Fruit fly (Drosophila melanogaster) S2 (cell line): ENCODE results near the gene CycT.

Source experiments
- CG8478 ChIP-seq: fragments of >200 bp; optimal IDR thresholded peaks from 2 replicates; lab custom pipeline; 2018
- CTCF ChIP-seq, 2 experiments: fragments of >200 bp; optimal IDR thresholded peaks; 2 replicates each; lab custom pipeline; 2018

Gene CycT

DNA sequence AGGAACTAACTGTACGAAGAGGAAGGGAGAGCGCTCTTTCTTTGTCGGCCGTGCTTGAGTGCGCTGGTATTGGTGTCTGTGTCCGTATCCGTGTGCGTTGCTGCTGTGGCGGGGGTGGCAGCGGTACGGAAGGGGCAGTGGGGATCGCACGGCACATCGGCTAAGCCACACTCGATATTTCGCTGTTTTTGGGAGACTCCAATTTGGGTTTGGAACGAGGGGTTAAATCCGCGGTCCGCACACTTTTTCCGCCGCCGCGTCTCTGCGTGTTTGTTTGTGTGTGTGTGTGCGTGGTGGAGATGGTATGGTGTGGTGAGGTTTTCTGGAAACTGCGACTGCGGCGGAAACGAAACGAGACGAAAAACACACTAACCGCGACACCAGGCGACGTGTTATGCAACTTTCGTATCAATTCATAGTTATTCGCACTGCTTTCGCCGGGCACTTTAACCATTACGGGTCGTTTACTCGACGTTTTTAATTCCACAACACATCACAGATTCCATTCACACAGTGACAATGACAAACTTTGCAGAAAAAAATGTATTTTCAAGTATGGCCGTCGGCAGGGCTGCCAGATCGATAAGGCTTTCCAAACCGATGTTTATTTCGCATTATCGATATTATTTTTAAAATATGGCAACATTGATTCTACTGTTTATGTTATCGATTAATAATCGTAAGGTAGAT, at the start of gene CycT:
Gene CycT (minus strand): TSS at position 574 of the 690 bp plus-strand sequence.
- TF ChIP-seq CG8478 (lab: Kevin White, UChicago) (no peak), CTCF (optimal IDR thresholded peaks at IDR 0.05; lab: Kevin White, UChicago) (no peak)

DNA sequence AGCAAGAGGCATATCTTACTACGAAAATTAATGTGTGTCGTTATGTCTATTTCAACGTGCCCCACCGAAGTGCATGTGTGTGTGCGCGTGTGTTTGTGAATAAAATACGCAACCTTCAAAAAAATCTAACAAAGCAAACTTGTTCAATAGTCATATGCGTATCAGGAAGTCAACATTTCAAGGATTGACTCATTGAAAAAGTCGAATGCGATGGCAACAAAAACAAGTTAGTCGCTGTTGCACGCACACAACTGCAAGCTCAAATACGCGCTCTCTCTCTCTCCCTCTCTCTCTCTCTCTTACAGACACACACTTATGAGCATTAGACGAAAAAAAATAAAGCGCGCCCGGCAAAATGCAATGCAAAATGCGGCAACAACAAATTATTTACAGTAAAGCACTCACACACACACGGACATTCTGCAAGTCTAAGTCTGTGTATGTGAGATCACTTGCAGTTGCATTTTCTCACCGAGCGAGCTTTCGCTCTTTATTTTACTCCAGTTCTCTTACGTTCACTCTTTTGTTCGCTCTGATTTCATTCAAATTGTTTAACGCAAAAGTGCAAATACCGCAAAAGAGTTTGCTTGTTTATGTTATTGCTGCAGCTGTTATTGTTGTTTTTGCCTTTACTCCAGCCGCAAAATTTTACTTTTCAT, 49.2 kb upstream of the CycT start:
- TF ChIP-seq CG8478 (lab: Kevin White, UChicago) (no peak), CTCF (optimal IDR thresholded peaks at IDR 0.05; lab: Kevin White, UChicago) (no peak)

DNA sequence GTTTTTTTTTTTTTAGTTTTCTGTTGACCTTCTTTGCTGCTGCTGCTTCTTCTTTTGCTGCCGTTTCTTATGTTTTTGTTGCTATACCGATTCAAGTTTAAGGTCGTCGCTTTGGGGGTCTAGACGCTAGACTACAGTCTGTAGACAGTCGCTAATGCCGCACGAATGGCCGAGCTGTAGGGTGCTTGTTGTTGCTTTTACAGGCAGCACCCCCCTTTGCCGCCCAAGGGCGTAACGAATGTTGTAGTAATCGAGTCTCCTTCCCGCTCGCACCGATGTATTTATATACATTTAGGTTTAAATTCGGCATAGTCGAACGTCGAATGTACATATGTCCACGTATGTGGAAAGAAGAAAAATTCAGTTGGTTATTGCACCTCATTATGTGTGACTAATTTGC, 47.3 kb upstream of the CycT start:
- no peak for TF ChIP-seq CG8478 (lab: Kevin White, UChicago)
- TF ChIP-seq CTCF (optimal IDR thresholded peaks at IDR 0.05; lab: Kevin White, UChicago): no peak

DNA sequence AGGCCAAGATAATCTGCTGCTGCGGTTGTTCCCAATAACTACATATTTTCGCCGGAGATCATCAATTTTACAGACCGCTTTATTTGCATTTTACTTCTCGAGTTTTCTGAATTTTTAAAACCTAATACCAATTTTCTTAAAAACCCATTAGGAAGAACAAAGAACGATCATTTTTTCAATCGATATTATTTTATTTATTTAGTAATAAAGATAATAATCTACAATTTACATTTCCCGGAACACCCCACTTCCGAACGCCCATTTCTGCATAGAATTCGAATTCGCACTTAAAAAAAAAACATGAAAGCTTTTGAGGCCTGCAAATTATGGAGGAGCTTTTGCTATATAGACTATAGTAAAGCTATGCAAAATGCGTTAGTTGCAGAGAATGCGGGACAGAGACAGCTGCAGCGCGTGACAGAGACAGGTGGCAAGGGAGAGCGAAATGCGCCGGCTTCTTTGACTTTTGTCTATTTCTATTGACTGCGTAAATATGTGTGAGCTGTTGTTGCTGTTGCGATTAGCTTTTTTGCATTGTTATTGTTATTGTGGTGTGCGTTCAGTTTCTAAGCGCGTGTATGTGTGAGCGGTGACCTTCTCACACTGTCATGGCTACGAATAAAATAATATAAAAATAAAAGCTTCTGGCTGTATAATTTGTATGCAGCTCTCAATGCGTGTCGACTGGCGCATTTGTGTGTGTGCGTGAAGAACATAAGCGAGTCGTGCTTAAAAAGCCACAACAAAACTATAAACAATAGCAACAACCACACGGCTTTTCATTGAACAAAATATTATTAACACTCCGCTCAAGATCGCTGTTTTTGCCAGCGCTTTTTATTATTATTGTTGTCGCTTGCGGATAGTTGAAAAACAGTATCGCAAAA, 46.2 kb upstream of the CycT start:
- no peak for TF ChIP-seq CG8478 (lab: Kevin White, UChicago)
- no peak for TF ChIP-seq CTCF (optimal IDR thresholded peaks at IDR 0.05; lab: Kevin White, UChicago)

DNA sequence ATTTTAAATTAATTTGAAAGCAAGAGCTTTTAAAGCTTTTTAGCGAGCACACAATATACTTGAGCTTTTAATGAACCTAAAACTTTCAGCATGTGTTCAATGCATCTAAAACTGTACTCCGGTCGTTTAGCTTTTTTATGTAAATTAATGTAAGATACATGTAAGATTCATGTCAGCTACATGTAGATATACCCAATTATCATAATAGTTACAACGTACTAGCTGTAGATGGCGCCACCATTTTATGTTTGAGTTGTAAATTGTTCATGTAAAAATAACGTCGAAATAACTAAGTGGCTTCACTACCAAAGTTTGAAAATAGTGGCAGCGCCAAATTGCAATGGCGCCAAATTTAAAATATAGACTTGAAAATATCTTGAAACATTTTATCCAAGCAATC, 39.3 kb upstream of the CycT start:
- TF ChIP-seq CG8478 (lab: Kevin White, UChicago): no peak
- TF ChIP-seq CTCF (optimal IDR thresholded peaks at IDR 0.05; lab: Kevin White, UChicago): peak; percentile 93

DNA sequence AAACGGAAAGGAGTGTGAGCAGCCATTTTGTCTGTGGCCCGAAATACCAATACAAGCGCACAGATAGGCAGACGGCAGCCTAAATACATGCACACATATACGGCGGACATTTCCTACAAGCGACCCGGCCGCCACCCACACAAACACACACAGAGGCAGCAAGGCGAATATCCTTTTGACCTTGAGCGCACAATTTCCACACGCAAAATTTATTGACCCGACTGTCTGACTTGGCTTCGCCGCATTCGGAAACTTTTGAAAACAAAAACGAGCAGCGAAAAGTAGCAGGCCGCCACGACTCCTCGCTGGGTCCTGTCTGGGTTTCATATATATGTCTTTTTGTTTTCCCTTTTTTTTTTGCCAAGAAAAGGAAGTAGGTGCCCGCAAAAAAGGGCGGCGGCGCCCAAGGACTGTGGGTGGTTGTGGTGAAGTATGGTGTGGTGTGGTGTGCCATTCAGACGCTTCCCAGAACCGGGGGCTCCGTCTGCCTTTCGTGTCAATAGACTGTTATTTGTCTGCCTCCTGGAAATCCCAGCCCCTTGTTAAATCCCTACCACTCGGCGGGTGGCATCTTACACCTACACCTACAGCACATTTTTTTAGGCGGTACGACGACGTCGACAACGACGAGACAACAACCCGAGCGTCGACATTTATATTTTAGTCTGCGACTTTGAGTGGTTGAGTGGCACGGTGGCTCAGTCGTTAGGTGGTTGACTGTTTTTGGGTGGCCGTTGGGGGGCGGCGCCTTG, 38.4 kb upstream of the CycT start:
- TF ChIP-seq CG8478 (lab: Kevin White, UChicago): no peak
- no peak for TF ChIP-seq CTCF (optimal IDR thresholded peaks at IDR 0.05; lab: Kevin White, UChicago)

DNA sequence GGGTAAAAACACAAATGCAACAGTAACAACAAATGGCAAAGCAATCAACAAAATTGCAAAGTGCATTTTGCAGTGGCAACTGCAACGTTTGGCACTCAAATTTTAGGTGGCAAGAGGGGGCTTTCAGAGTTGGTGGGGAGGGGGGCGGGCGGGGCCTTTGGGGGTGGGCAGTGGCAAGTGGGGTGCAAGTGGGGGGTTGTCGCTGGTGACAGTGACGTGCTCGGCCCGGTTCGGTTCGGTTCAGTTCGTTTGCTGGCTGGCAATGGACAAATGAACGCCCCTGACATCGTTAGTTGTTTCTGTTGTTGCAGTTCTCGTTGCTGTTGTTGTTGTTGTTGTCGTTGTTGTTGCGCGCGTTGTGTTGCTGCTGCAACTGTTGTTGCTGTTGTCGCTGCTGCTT, 35.6 kb upstream of the CycT start:
- no peak for TF ChIP-seq CTCF (optimal IDR thresholded peaks at IDR 0.05; lab: Kevin White, UChicago)
- no peak for TF ChIP-seq CG8478 (lab: Kevin White, UChicago)

DNA sequence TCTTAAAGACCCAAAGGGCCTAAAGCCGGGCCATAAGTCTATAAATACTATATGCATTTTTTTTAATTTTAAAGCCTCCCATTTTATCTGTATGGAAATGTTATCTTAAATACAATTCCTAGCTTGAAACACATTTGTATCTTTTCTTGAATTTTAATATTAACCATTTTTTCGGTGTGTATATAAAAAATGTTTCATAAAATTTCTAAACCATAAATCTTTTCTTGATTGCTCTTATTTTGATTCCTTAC, 33.6 kb upstream of the CycT start:
- TF ChIP-seq CG8478 (lab: Kevin White, UChicago) (no peak), CTCF (optimal IDR thresholded peaks at IDR 0.05; lab: Kevin White, UChicago) (no peak)

DNA sequence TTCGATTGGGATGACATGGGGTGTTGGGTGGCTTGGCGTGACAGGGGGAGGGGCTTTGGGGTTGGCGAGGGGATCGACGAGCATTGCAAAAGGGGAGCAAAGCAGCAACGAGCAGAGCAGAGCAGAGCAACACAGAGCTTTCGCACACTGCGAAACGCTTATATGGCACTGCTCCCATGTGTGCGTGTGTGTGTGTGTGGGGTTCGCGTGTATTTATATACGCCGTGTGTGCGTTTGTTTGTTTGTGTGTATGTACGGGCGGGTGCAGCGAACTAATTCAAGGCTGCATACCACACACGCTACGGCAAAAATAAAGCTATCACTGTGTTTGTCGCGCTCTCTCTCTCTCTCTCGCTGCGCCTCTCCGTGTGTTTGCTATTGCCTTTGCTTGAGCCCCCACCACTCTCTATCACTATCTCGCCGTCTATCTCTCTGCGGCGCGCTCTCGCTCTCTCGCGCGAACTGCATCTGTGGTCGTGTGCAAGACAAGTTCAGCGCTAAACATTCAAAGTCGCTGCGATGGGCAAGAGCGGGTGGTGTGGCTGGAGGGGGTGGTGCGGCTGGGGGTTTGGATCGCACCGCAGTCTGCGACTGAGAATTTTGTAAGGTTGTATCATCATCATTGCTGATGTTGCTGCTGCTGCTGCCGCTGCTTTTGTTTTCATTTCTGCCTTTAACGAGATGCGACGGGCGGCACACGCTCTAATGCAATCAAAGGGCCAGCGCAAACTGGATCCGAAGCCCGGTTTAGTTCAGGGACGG, 33.0 kb upstream of the CycT start:
- TF ChIP-seq CTCF (optimal IDR thresholded peaks at IDR 0.05; lab: Kevin White, UChicago): no peak
- TF ChIP-seq CG8478 (lab: Kevin White, UChicago): no peak

DNA sequence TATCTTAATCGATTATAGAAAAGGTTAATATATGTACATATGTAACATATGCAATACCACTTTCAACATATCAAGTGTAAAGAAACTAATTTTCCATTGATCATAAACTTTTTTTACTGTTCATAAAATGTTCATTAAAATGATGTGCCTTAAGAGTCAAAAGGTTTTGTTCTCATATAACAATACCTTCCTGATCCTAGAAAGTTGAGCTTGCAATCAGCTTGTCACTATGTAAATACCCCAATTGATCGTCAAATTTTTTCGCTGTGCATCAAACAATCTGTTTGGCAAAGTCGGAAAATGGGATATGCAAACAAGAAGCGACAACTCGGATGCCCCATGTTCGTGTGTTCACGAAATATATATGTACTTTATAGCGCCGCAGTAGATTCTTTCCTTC, 32.5 kb upstream of the CycT start:
- TF ChIP-seq CTCF (optimal IDR thresholded peaks at IDR 0.05; lab: Kevin White, UChicago) (no peak), CG8478 (lab: Kevin White, UChicago) (no peak)

DNA sequence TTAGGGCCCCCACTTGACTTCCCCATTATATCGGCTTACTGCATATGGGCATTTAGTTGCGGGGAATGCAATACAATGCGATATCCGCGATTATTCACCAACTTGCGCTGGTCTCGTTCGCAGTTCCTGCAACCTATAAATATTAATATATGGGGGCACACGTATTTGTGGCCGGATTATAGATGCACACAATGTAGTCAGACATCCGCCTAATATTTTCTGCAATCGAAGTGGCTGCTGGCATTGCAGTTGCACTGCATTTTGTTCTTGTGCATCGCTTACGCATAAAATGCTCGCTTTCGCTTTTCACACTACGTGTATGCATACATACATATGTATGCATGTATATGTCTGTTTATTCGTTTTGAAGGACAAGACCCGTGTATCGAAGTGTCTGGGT, 31.1 kb upstream of the CycT start:
- TF ChIP-seq CG8478 (lab: Kevin White, UChicago) (no peak), CTCF (optimal IDR thresholded peaks at IDR 0.05; lab: Kevin White, UChicago) (no peak)

DNA sequence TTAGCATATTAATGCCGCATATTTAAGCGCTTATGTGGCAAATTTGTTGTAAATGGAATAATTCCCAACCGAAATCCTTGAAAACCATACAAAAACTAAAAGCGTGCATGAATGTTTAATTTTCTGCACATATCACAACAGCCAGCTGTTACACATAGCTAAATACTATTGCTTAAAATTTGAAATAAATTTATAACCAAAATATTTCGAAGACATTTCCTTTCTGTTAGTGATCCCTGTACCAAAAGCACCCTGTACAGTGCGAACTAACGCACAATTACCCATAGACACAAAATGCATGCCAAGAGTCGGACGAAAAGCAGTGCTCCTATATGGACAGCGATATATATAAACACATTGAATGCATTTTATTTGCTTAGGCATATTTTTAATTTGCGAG, 30.3 kb upstream of the CycT start:
- no peak for TF ChIP-seq CTCF (optimal IDR thresholded peaks at IDR 0.05; lab: Kevin White, UChicago)
- TF ChIP-seq CG8478 (lab: Kevin White, UChicago): no peak

DNA sequence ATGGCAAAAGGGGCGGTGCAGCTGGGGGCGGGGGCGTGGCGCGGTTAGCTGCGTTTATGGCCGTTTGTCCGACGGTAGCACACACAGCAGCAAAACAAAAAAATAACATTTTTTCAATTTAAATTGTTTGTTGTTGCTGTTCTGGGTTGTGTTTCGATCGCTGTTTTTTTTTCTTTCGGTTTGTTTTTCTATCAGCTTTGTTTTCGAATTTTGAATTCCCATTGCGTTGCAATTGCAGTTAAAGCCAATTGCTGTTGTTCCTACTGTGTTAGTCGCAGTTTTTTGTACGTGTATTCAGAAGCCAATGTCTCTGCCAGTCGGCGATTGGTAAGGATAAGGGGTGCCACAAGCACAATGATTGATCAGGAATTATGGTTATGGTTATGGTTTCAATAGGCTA, 29.7 kb upstream of the CycT start:
- TF ChIP-seq CG8478 (lab: Kevin White, UChicago) (no peak), CTCF (optimal IDR thresholded peaks at IDR 0.05; lab: Kevin White, UChicago) (no peak)
